Fruit fly (Drosophila melanogaster): ENCODE data around the gene CG9356.

The CG9356 gene

DNA sequence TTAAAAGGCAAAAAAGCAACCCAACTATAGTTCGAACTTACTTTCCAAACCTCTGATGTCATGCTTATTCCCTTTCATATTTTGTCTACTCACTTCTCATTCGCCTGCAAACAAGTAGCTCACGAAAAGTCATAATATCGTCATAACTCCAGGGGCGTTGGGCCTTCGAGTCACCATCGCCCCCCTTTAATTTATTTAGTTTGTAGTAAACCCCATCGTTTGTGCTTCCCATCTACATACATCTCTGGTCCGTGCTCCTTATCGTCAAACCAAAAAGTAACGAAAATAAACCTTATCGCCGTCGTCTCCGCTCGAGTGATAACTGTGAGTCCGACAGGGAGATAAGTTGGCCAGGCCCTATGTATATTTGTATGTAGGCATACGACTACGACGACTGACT is 24.9 kb upstream of the CG9356 start (continued):
- TF ChIP-seq dysf (GFP tag; IDR thresholded peaks at IDR 0.05) (peak; percentile 75), ttk (GFP tag; IDR thresholded peaks at IDR 0.05) (no peak), CG10267 (tag; optimal IDR thresholded peaks at IDR 0.05) (peak; percentile 38), CG31224 (GFP tag; IDR thresholded peaks at IDR 0.05) (peak; percentile 31; the same call in 1 of the 2 replicates), Nf-YC (tag; optimal IDR thresholded peaks at IDR 0.05) (no peak), Ravus (GFP tag; IDR thresholded peaks at IDR 0.05) (no peak), CG8388 (GFP tag; optimal IDR thresholded peaks at IDR 0.05) (no peak), Side (GFP tag; optimal IDR thresholded peaks at IDR 0.05) (peak; percentile 61), dmrt11E (tag; optimal IDR thresholded peaks at IDR 0.05) (no peak), CG4404 (GFP tag; IDR thresholded peaks at IDR 0.05) (no peak), HmgZ (tag; optimal IDR thresholded peaks at IDR 0.05) (peak; percentile 90), CG1233 (GFP tag; optimal IDR thresholded peaks at IDR 0.05) (peak; percentile 30), unc-4 (GFP tag; IDR thresholded peaks at IDR 0.05; ENCODE audit: partially characterized antibody) (no peak), CG5180 (GFP tag; optimal IDR thresholded peaks at IDR 0.05) (peak; percentile 44), CG8359 (GFP tag; optimal IDR thresholded peaks at IDR 0.05; ENCODE audit: borderline replicate concordance) (no peak), CG15269 (tag; optimal IDR thresholded peaks at IDR 0.05) (peak; percentile 82), CG3281 (GFP tag; optimal IDR thresholded peaks at IDR 0.05) (peak; percentile 64), CG31388 (GFP tag; optimal IDR thresholded peaks at IDR 0.05) (no peak), CG7839 (tag; optimal IDR thresholded peaks at IDR 0.05) (peak; percentile 72), yki (optimal IDR thresholded peaks at IDR 0.05) (no peak), Deaf1 (tag; optimal IDR thresholded peaks at IDR 0.05) (peak; percentile 73), CG7786 (GFP tag; optimal IDR thresholded peaks at IDR 0.05) (peak; percentile 79), ase (GFP tag; IDR thresholded peaks at IDR 0.05) (peak; percentile 47; the same call in 1 of the 3 replicates), pb (GFP tag; optimal IDR thresholded peaks at IDR 0.05) (no peak), CG7357 (GFP tag; IDR thresholded peaks at IDR 0.05) (no peak), fd3F (GFP tag; optimal IDR thresholded peaks at IDR 0.05) (peak; percentile 38), CG12744 (GFP tag; optimal IDR thresholded peaks at IDR 0.05) (peak; percentile 30), CG15479 (GFP tag; optimal IDR thresholded peaks at IDR 0.05) (no peak), CG4282 (GFP tag; optimal IDR thresholded peaks at IDR 0.05) (no peak), ftz-f1 (GFP tag; optimal IDR thresholded peaks at IDR 0.05) (peak; percentile 4), sc (optimal IDR thresholded peaks at IDR 0.05) (no peak), sc (GFP tag; optimal IDR thresholded peaks at IDR 0.05) (no peak), lilli (GFP tag; optimal IDR thresholded peaks at IDR 0.05) (peak; percentile 86), tx (GFP tag; optimal IDR thresholded peaks at IDR 0.05) (peak; percentile 29), fd64A (GFP tag; optimal IDR thresholded peaks at IDR 0.05) (peak; percentile 58), nerfin-2 (GFP tag; IDR thresholded peaks at IDR 0.05; ENCODE audit: partially characterized antibody) (no peak), CG17912 (GFP tag; optimal IDR thresholded peaks at IDR 0.05) (peak; percentile 71), sens-2 (GFP tag; IDR thresholded peaks at IDR 0.05) (peak; percentile 9; the same call in 1 of the 2 replicates), CG4424 (GFP tag; optimal IDR thresholded peaks at IDR 0.05) (peak; percentile 7), CG7987 (GFP tag; optimal IDR thresholded peaks at IDR 0.05) (peak; percentile 49), pum (GFP tag; optimal IDR thresholded peaks at IDR 0.05) (no peak), chm (GFP tag; IDR thresholded peaks at IDR 0.05) (peak; percentile 75), oc (tag; optimal IDR thresholded peaks at IDR 0.05) (peak; percentile 45), her (GFP tag; optimal IDR thresholded peaks at IDR 0.05) (peak; percentile 60), CG13296 (GFP tag; optimal IDR thresholded peaks at IDR 0.05) (peak; percentile 72), CG4730 (GFP tag; IDR thresholded peaks at IDR 0.05) (peak; percentile 53; the same call in 1 of the 2 replicates), lov (optimal IDR thresholded peaks at IDR 0.05) (no peak), lov (GFP tag; IDR thresholded peaks at IDR 0.05) (no peak), HLH54F (GFP tag; optimal IDR thresholded peaks at IDR 0.05) (peak; percentile 64), CG6791 (GFP tag; IDR thresholded peaks at IDR 0.05; ENCODE audit: partially characterized antibody) (no peak), amos (GFP tag; IDR thresholded peaks at IDR 0.05; ENCODE audit: partially characterized antibody) (no peak), CG5953 (GFP tag; IDR thresholded peaks at IDR 0.05) (peak; percentile 67; the same call in 1 of the 2 replicates)

Data from whole organism, embryonic.